Worm (Caenorhabditis elegans) whole organism, L4/young adult: ENCODE data around the gene F26D2.10.

ENCODE experiments used
- W03F9.2 ChIP-seq: fragments of 150-350 bp; optimal IDR thresholded peaks from 2 replicates; lab custom pipeline; 2014; ENCODE audit warnings: missing biosample characterization, missing genetic modification characterization
- dao-5 ChIP-seq: sonication (generic microtip); optimal IDR thresholded peaks from 2 replicates; lab custom pipeline; 2016; ENCODE audit warnings: missing genotype, missing genetic modification characterization, moderate library complexity, missing compliant biosample characterization
- him-1 ChIP-seq: sonication (generic microtip); optimal IDR thresholded peaks from 2 replicates; lab custom pipeline; 2016; ENCODE audit warnings: missing genotype, missing genetic modification reagents, missing genetic modification characterization, missing compliant biosample characterization

The F26D2.10 gene

DNA sequence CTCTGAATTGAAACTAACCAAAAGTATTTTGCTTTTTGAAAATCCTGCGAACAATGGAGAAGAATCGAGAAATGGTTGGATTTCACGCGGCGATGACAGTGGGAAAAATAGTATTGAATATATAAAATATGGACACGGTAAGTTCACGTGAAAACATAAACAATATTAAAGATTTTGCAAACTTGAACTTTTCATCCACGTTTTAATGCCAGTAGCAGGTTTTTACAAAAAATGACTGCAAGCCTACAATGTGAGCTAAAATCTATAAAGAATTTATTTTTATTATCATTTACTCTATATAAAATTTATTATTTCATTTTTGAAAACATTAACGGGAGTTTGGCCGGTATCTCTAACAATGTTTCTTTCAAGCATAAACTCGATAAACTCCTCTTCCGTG, at the start of gene F26D2.10:
Gene F26D2.10, minus strand, starts transcription at position 101 of the 400 bp plus-strand sequence.
- no peak for TF ChIP-seq dao-5 (tag; lab: Kevin White, UChicago)

DNA sequence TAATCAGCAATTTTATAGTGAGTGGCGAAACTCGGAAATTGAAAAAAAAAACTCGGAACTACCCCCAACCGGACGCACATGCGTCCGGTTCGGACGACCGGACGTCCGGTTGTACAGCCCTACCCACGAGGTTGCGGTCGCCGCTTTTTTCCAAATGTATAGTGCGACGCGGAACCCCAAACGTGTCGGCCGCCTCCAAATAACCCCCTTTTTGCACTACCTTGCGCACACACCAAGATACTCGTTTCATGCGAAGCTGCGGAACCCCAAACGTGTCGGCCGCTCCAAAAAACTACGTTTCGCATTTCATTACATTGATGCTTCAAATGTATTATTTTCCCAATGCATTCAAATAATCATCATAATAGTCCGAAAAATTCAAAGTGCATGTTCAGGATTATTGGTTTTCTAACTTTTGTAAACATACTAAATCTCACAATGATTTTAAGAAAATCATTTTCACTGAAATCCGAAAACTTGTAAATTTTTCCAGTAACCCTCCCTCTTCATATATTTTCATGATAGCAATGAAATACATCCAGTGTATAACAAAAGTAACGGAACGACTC, 42.7 kb upstream of the F26D2.10 start, which contains the start of gene srw-35:
Gene srw-35, plus strand, starts transcription at position 519 of the 569 bp plus-strand sequence.
- TF ChIP-seq W03F9.2 (no peak), him-1 (tag; lab: Kevin White, UChicago) (no peak), dao-5 (tag; lab: Kevin White, UChicago) (no peak)

DNA sequence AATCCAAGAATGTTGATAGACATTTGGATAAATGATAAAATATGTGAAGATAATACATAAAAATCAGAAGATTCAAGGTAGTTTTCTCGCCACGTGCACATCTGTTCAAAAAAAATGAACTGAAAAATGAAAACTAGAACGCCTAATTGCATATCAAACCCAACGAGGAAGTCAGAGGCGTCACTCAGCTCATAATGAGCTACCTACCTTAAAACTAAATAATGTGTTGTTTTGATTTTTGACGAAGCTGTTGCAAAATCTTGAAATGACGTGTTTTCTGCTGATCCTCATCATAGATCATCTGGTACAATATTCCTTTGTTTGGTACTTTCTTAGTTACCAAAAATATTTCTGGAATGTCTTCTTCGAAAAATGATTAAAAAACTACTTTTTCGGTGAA, 41.5 kb upstream of the F26D2.10 start, which contains the start of gene srh-138:
Gene srh-138, minus strand, starts transcription at position 101 of the 400 bp plus-strand sequence.
- TF ChIP-seq W03F9.2 (no peak), him-1 (tag; lab: Kevin White, UChicago) (no peak), dao-5 (tag; lab: Kevin White, UChicago) (no peak)

DNA sequence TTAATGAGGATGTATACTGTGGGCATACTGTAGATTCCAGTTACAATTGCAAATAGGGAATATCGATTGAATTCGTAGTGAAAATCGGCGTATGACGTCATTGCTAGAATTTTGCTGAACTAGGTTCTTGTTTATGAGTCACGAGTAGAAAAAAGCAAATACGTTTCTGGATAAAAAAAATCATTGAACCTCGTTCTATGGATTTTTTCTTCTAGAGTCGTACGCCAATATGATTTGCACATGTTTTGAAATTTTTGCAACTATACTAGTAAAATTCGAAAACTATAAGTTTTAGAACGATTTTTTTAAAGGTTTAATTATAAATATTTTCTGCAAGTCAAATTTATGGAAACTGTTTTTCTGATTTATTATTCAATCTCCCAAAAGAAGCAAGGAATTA, 38.4 kb upstream of the F26D2.10 start, which contains the start of gene sru-44:
Gene sru-44, minus strand, starts transcription at position 101 of the 400 bp plus-strand sequence.
- TF ChIP-seq dao-5 (tag; lab: Kevin White, UChicago) (no peak), him-1 (tag; lab: Kevin White, UChicago) (no peak), W03F9.2 (no peak)

DNA sequence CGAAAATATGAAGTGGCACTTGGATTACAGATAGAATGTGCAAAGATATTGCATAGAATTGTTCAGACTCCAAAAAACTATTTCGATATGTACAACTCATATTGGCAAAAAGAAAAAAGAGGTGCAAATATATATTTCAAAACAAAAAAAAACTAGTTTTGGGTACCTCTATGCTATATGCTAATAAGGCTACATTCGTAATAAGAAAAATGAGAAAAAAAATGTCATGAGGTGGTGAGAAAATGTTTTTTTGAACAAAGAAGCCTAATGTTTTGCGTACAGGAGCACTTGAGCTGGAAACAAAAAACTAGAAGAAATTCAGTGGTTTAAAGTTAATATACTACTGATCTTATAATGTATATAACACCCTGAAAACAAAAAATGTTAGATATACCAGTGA, 31.5 kb upstream of the F26D2.10 start, which contains the start of gene srh-142:
Gene srh-142, minus strand, starts transcription at position 101 of the 400 bp plus-strand sequence.
- no peak for TF ChIP-seq dao-5 (tag; lab: Kevin White, UChicago)
- TF ChIP-seq him-1 (tag; lab: Kevin White, UChicago): no peak
- no peak for TF ChIP-seq W03F9.2

DNA sequence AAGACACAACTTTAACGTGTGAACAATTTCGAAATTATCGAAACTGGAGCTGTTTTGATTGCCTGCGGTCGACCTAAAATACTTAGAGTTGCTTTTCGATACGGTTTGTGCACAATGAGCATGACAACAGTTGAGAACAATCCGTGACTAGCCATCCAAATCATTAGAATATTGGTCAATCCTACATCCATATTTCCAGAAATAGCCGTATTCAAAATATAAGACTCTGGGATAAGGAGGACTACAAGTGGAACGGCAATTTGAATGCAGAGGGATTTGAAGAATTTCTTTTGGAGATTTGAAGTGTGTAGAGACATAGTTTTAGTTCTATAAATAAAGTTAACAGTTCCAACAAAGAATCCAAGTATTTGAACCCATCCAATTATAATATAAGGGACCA, 30.0 kb upstream of the F26D2.10 start:
- TF ChIP-seq dao-5 (tag; lab: Kevin White, UChicago): no peak
- no peak for TF ChIP-seq him-1 (tag; lab: Kevin White, UChicago)
- no peak for TF ChIP-seq W03F9.2

DNA sequence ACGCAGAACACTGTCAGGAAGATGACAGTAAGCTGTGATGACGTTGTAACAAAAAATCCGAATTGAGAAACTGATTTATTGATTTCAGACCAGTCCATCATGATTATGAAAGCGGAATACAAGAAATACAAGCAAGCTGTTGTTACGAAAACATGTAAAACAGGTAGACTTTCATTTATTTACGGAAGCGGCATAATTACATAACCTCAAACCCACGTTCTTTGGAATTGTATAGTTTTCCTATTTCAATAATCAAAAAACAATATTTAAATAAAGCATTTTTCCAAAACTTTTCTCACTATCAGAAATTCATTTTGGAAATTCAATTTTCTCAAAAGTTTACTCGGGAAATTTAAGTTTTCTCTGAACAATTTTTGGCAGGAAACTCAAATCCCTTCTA, 29.3 kb upstream of the F26D2.10 start, which contains the start of gene str-15:
Gene str-15, minus strand, starts transcription at position 101 of the 400 bp plus-strand sequence.
- TF ChIP-seq him-1 (tag; lab: Kevin White, UChicago): no peak
- no peak for TF ChIP-seq W03F9.2
- no peak for TF ChIP-seq dao-5 (tag; lab: Kevin White, UChicago)

DNA sequence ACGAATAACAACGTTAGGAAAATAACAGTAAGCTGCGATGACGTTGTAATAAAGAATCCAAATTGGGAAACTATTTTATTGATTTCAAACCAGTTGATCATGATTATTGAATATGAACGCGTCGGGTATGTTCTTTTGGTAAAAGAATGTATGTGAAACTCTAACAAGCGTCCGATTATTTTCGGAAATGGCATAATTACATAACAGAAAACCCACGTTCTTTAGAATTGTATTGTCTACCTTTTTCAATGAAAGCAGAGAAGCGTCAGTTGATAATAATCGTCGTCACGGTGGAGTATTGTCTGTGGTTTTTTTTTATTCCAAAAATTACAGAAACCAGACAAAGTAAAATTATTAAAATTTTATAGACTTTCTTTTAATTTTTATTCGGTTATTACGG, 25.7 kb upstream of the F26D2.10 start, which contains the start of gene str-14:
Gene str-14, minus strand, starts transcription at position 101 of the 400 bp plus-strand sequence.
- TF ChIP-seq dao-5 (tag; lab: Kevin White, UChicago) (no peak), W03F9.2 (no peak), him-1 (tag; lab: Kevin White, UChicago) (no peak)

DNA sequence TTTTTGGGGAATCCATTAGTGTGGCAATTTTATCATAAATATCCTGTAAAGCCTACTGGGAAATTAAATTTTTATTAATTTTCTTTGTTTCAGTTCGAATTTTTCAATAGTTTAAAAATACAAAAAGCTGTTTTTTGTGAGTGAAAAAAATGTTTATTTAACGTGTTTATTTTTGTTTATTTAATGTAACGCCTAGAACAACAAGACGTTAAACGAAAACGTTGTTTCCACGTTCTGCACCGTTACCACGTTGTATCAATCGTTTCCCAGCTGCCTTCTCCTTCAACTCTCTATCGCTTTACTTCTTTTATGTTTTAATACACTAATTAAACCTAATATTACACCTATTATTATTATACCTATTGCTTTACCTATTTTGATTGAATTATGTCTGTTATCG, 18.3 kb upstream of the F26D2.10 start, which contains the start of gene T08G3.13:
Gene T08G3.13, plus strand, starts transcription at position 301 of the 400 bp plus-strand sequence.
- TF ChIP-seq dao-5 (tag; lab: Kevin White, UChicago): no peak
- TF ChIP-seq W03F9.2: no peak
- TF ChIP-seq him-1 (tag; lab: Kevin White, UChicago): no peak

DNA sequence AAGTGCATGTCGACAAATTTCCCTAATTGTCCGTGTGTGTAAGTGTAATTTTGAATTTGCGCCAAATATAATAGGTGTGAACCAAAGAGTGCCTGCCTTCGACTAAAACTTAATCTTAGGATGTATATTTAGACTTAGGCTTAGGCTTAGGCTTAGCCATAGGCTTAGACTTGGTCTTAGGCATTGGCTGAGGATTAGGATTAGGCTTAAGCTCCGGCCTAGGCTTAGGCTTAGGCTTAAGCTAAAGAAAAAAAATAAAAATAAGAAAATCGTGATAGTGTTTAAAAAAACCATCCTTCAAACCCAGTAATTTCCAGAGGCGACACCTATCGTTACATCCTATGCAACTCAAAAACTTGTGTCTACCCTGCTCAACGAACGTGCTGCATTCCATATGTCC, 16.8 kb upstream of the F26D2.10 start:
- TF ChIP-seq dao-5 (tag; lab: Kevin White, UChicago) (no peak), him-1 (tag; lab: Kevin White, UChicago) (no peak), W03F9.2 (no peak)

DNA sequence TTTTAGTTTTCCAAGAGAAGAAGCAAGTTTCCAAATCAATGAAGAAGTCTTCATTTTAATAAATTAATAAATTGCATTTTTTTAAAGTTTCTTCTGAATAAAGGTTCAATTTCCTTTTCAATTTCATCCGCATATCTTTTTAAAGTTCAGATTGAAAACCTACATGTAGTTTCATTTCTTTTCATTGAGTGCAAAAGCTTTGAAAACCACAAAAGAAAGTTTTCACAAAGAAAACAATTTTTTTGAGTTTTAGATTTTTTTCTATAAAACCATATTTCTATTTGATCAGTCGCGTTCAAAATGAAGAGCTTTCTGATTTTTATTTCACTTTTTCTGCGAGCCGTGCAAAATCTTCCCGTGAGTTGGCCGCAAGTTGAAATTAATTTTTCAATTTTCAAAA, 16.3 kb upstream of the F26D2.10 start, which contains the start of gene T08G3.6:
Gene T08G3.6, plus strand, starts transcription at position 301 of the 400 bp plus-strand sequence.
- TF ChIP-seq dao-5 (tag; lab: Kevin White, UChicago) (no peak), him-1 (tag; lab: Kevin White, UChicago) (no peak)

DNA sequence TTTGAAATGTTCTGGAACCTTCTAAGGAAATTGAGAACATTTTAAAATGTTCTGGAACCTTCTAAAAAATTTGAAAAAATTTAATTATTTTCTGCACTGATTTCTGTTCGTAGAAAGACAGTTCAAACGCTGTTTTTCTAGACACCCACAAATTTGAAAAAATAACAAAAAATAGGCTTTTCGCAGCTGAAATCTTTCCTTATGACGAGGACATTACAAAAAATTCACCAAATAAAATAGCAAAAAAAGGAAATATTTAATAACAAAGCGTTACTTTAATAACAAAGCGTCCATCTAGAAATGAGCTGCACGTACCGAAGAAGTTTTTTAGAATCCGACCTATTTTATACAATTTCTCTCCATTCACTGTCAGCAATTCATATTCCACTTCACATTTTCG, 14.2 kb upstream of the F26D2.10 start, which contains the start of gene srh-141:
Gene srh-141, plus strand, starts transcription at position 301 of the 400 bp plus-strand sequence.
- TF ChIP-seq dao-5 (tag; lab: Kevin White, UChicago) (no peak), W03F9.2 (no peak), him-1 (tag; lab: Kevin White, UChicago) (no peak)

DNA sequence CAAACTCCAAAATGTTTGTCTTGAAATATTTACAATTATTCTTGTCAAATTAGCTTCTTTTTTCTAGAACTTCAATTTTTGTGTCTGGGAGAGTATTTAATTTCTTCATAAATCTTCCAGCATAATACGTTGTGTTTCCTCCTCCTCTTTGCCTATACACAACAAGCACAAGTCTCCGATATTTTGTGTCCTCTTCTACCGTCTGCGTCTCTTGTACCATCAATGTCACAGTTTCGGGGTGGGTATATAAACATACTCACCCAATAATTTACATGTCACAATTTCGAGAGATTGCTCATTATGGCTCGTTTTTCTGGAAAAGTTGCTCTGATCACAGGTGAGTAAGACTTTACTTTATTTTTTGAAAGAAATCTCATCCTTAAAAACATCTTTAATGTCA, 8.1 kb upstream of the F26D2.10 start, which contains the start of gene F26D2.15:
Gene F26D2.15, plus strand, starts transcription at position 301 of the 400 bp plus-strand sequence.
- TF ChIP-seq W03F9.2: no peak
- no peak for TF ChIP-seq dao-5 (tag; lab: Kevin White, UChicago)
- no peak for TF ChIP-seq him-1 (tag; lab: Kevin White, UChicago)

DNA sequence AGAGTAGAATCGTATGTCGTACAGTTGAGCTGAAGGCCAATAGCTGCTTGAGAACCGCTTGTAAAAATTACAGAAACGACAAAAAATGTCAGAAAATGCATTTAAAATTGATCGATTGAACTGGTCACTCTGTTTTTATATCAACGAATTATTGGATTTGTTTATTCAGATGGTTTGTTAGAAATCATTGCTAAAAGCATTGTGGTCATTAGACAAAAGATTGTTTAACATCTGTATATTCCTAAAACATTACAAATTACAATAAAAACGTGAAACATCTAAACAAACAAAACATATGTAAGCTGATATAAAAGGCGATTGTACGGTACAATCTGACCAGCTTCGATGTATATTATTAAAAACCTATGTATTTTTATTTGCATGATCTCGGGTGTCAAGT, 6.1 kb upstream of the F26D2.10 start, which contains the start of the genes F26D2.13 and F26D2.14:
Gene F26D2.13, minus strand, starts transcription at position 101 of the 400 bp plus-strand sequence.
Gene F26D2.14, plus strand, starts transcription at position 346 of the 400 bp plus-strand sequence.
- TF ChIP-seq dao-5 (tag; lab: Kevin White, UChicago): no peak
- no peak for TF ChIP-seq W03F9.2
- TF ChIP-seq him-1 (tag; lab: Kevin White, UChicago): no peak
